Fruit fly (Drosophila melanogaster) Kc167 (cell line): Measurements from ENCODE around the gene CG14995.

Source experiments
- Myc ChIP-seq: fragments of >200 bp; optimal IDR thresholded peaks from 2 replicates; lab custom pipeline; 2017; ENCODE audit warnings: missing external identifiers
- Sin3A ChIP-seq: fragments of >200 bp; optimal IDR thresholded peaks from 2 replicates; lab custom pipeline; 2018; ENCODE audit warnings: missing external identifiers
- h ChIP-seq: fragments of >200 bp; optimal IDR thresholded peaks from 3 replicates; lab custom pipeline; 2018; ENCODE audit warnings: missing external identifiers
- psq ChIP-seq: fragments of >200 bp; optimal IDR thresholded peaks from 2 replicates; lab custom pipeline; 2017; ENCODE audit warnings: missing external identifiers
- ttk ChIP-seq: sonication (Bioruptor generic); optimal IDR thresholded peaks from 2 replicates; lab custom pipeline; 2017; ENCODE audit warnings: missing external identifiers

dm6 chr3L:4087281-4087680 lies 15.8 kb downstream of the CG14995 start, which contains the start of gene CG14989:
- no peak for TF ChIP-seq ttk (lab: Kevin White, UChicago)
- no peak for TF ChIP-seq Sin3A (lab: Kevin White, UChicago)
- no peak for TF ChIP-seq psq (lab: Kevin White, UChicago)
- TF ChIP-seq Myc (lab: Kevin White, UChicago), result no peak
- no peak for TF ChIP-seq h (lab: Kevin White, UChicago)
